Fruit fly (Drosophila melanogaster): ENCODE measurements around the gene eff.
A peak's percentile ranks its signal among the peaks of the same experiment; 100 is the strongest.

The eff gene

DNA sequence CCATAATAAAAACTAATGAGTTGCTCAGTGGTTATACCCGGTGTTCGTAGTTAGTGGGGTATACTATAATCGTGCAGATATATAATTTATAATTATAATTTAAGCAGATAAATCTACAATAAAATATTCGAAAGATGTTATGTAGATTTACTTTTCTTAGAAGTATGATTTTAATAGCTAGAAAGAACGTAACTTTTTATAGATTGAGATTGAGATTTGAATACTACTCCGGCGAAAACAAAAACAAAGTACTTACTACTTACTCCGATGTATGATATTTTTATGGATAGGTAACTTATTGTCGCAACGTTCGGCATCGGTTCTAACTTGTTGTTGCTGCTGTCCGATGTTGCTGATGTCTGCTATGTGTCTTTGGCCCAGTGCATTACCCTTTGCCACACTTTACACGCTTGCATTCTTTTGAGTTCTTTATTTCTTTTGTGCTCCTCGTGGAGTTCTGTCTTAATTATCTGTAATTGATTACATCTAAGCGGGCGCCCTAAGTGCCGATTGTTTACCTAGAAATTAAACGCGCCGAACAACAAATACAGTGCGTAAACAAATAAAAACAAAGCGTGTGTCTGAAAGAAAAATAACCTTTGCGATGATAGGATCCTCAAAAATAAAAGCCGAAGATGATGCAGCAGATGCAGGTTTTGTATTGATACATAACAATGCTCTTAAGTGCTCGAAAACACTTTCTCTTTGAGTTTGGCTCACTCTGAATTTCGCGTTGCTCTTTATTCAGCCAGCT, 7.4 kb upstream of the eff start (continued):
- TF ChIP-seq danr (GFP tag; IDR thresholded peaks at IDR 0.05) (no peak), lilli (GFP tag; optimal IDR thresholded peaks at IDR 0.05) (no peak), CG32772 (GFP tag; IDR thresholded peaks at IDR 0.05) (no peak), CG10543 (GFP tag; optimal IDR thresholded peaks at IDR 0.05) (no peak), cwo (GFP tag; optimal IDR thresholded peaks at IDR 0.05) (no peak), Taf1 (GFP tag; IDR thresholded peaks at IDR 0.05) (no peak), CG1647 (GFP tag; optimal IDR thresholded peaks at IDR 0.05) (no peak), Gsc (GFP tag; IDR thresholded peaks at IDR 0.05) (no peak), nom (GFP tag; optimal IDR thresholded peaks at IDR 0.05) (no peak), repo (GFP tag; optimal IDR thresholded peaks at IDR 0.05) (no peak), CG10147 (GFP tag; optimal IDR thresholded peaks at IDR 0.05) (no peak), CG8359 (GFP tag; optimal IDR thresholded peaks at IDR 0.05; ENCODE audit: borderline replicate concordance) (no peak), CG8765 (GFP tag; IDR thresholded peaks at IDR 0.05) (no peak), pros (GFP tag; optimal IDR thresholded peaks at IDR 0.05) (no peak), CG33213 (GFP tag; optimal IDR thresholded peaks at IDR 0.05) (no peak), CG17568 (GFP tag; optimal IDR thresholded peaks at IDR 0.05) (peak; percentile 48), Elba2 (GFP tag; optimal IDR thresholded peaks at IDR 0.05) (no peak), fu2 (GFP tag; optimal IDR thresholded peaks at IDR 0.05) (no peak), Ets97D (GFP tag; optimal IDR thresholded peaks at IDR 0.05) (no peak), Sox102F (GFP tag; optimal IDR thresholded peaks at IDR 0.05) (no peak), CG2199 (GFP tag; IDR thresholded peaks at IDR 0.05) (peak; percentile 62; the same call in 1 of the 3 replicates), pfk (GFP tag; optimal IDR thresholded peaks at IDR 0.05) (no peak), dysf (GFP tag; IDR thresholded peaks at IDR 0.05) (no peak), E2f1 (GFP tag; IDR thresholded peaks at IDR 0.05) (no peak), usp (GFP tag; optimal IDR thresholded peaks at IDR 0.05) (no peak), Dfd (GFP tag; optimal IDR thresholded peaks at IDR 0.05) (no peak), CG14860 (GFP tag; IDR thresholded peaks at IDR 0.05; ENCODE audit: partially characterized antibody) (no peak), CG3838 (GFP tag; optimal IDR thresholded peaks at IDR 0.05) (peak; percentile 3), CG15696 (tag; optimal IDR thresholded peaks at IDR 0.05) (peak; percentile 46), slp2 (GFP tag; optimal IDR thresholded peaks at IDR 0.05) (no peak), CG2712 (tag; optimal IDR thresholded peaks at IDR 0.05) (peak; percentile 27), jing (GFP tag; optimal IDR thresholded peaks at IDR 0.05) (no peak), CG11696 (GFP tag; IDR thresholded peaks at IDR 0.05) (no peak), tna (GFP tag; IDR thresholded peaks at IDR 0.05; ENCODE audit: partially characterized antibody) (no peak), tll (GFP tag; optimal IDR thresholded peaks at IDR 0.05) (no peak), Fer1 (GFP tag; optimal IDR thresholded peaks at IDR 0.05) (no peak), CG13123 (GFP tag; optimal IDR thresholded peaks at IDR 0.05) (no peak), CG3726 (GFP tag; IDR thresholded peaks at IDR 0.05) (no peak), bsh (GFP tag; optimal IDR thresholded peaks at IDR 0.05) (peak in 1 of 2 experiments; percentile 16), zfh1 (GFP tag; IDR thresholded peaks at IDR 0.05) (peak; percentile 33; the same call in 1 of the 3 replicates), rib (GFP tag; IDR thresholded peaks at IDR 0.05) (no peak), Bgb (GFP tag; IDR thresholded peaks at IDR 0.05; ENCODE audit: partially characterized antibody) (no peak), tap (tag; optimal IDR thresholded peaks at IDR 0.05) (no peak), Hr39 (optimal IDR thresholded peaks at IDR 0.05) (no peak), Sry-β (GFP tag; optimal IDR thresholded peaks at IDR 0.05) (no peak), nau (GFP tag; optimal IDR thresholded peaks at IDR 0.05) (no peak), Asciz (GFP tag; optimal IDR thresholded peaks at IDR 0.05) (no peak), schlank (tag; optimal IDR thresholded peaks at IDR 0.05) (no peak), CG6813 (GFP tag; optimal IDR thresholded peaks at IDR 0.05) (no peak), D19A (tag; optimal IDR thresholded peaks at IDR 0.05) (peak; percentile 62)

Data from whole organism, embryonic.